Worm (Caenorhabditis elegans): ENCODE results near the gene F10C1.23.

The F10C1.23 gene

DNA sequence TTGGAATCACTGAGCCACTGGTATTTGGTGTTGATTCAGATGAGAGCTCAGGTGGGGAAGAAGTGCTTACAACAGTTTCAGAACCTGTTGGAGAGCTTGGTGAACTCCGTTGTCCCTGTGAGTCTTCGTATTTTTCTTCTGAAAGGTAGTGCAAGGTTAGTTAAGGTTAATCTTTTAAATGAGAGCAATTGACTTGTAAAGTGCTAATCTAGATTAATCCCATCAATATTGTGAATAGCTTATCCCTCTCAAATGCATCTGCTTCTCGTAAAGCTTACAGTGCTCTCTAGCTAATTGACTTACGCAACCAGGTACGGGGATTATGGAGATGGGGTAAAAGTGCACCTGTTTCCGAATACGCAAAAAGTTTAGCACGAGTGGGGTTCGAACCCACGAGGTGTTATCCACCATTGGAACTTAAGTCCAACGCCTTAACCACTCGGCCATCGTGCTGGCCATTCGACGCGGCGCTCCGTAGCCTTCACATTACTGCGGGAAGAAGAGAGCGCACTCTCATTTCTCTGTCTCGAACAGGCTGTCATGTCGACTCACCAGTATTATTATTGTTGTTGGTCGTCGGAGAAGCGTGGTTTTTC lies 14.8 kb downstream of the F10C1.23 start (continued):
- TF ChIP-seq unc-130 (GFP tag; optimal IDR thresholded peaks at IDR 0.05), result no peak
- 0 out of 2 replicates have a peak, but pooled peaks have one; percentile 57 for TF ChIP-seq Y53G8AR.9 (GFP tag; conservative IDR thresholded peaks at IDR 0.05)
- peak; percentile 58 for TF ChIP-seq nhr-90 (tag; optimal IDR thresholded peaks at IDR 0.05)
- peak; percentile 12 for TF ChIP-seq F52B5.7 (tag; optimal IDR thresholded peaks at IDR 0.05)
- peak; percentile 56; the same call in 1 of the 2 replicates for TF ChIP-seq Y53F4B.3 (GFP tag; IDR thresholded peaks at IDR 0.05)
- TF ChIP-seq nfya-2 (GFP tag; IDR thresholded peaks at IDR 0.05), result no peak
- no peak for TF ChIP-seq ccch-3 (GFP tag; optimal IDR thresholded peaks at IDR 0.05)
- TF ChIP-seq tlf-1 (GFP tag; optimal IDR thresholded peaks at IDR 0.05), result peak; percentile 7
- TF ChIP-seq ztf-28 (GFP tag; IDR thresholded peaks at IDR 0.05), result 0 out of 2 replicates have a peak, but pooled peaks have one; percentile 50
- TF ChIP-seq sea-2 (GFP tag; IDR thresholded peaks at IDR 0.05), result no peak
- TF ChIP-seq snpc-4 (GFP tag; optimal IDR thresholded peaks at IDR 0.05), result no peak
- TF ChIP-seq snpc-4 (tag; optimal IDR thresholded peaks at IDR 0.05), result peak in 3 of 4 experiments; percentile 0 to 70 (median 62)
- 0 out of 2 replicates have a peak, but pooled peaks have one; percentile 13 for TF ChIP-seq F33H1.4 (GFP tag; IDR thresholded peaks at IDR 0.05)
- TF ChIP-seq egl-44 (GFP tag; IDR thresholded peaks at IDR 0.05), result 0 out of 2 replicates have a peak, but pooled peaks have one; percentile 40
- TF ChIP-seq ceh-79 (tag; optimal IDR thresholded peaks at IDR 0.05), result no peak
- no peak for TF ChIP-seq hsf-1 (GFP tag; IDR thresholded peaks at IDR 0.05)
- TF ChIP-seq hlh-12 (tag; optimal IDR thresholded peaks at IDR 0.05), result no peak
- TF ChIP-seq rpc-1 (optimal IDR thresholded peaks at IDR 0.05), result peak; percentile 64
- TF ChIP-seq rpc-1 (tag; optimal IDR thresholded peaks at IDR 0.05), result peak; percentile 81
- no peak for TF ChIP-seq Y95B8A.8 (GFP tag; IDR thresholded peaks at IDR 0.05)
- no peak for TF ChIP-seq ceh-58 (GFP tag; IDR thresholded peaks at IDR 0.05)
- no peak for TF ChIP-seq nfya-1 (tag; optimal IDR thresholded peaks at IDR 0.05; ENCODE audit: borderline replicate concordance, insufficient read depth)
- no peak for TF ChIP-seq ceh-91 (GFP tag; IDR thresholded peaks at IDR 0.05)
- TF ChIP-seq ceh-40 (GFP tag; IDR thresholded peaks at IDR 0.05), result no peak
- TF ChIP-seq Y79H2A.3 (GFP tag; conservative IDR thresholded peaks at IDR 0.05), result peak; percentile 47; the same call in 1 of the 2 replicates
- TF ChIP-seq cebp-2 (GFP tag; IDR thresholded peaks at IDR 0.05), result no peak
- no peak for TF ChIP-seq dpff-1 (tag; optimal IDR thresholded peaks at IDR 0.05)
- TF ChIP-seq atf-7 (tag; optimal IDR thresholded peaks at IDR 0.05), result peak; percentile 6
- TF ChIP-seq madf-10 (tag; optimal IDR thresholded peaks at IDR 0.05), result peak; percentile 25
- TF ChIP-seq rec-8 (tag; optimal IDR thresholded peaks at IDR 0.05), result peak; percentile 16 to 63
- no peak for TF ChIP-seq bed-2 (GFP tag; IDR thresholded peaks at IDR 0.05)
- TF ChIP-seq nhr-27 (tag; optimal IDR thresholded peaks at IDR 0.05), result no peak
- TF ChIP-seq let-607 (tag; optimal IDR thresholded peaks at IDR 0.05), result no peak
- TF ChIP-seq C17E4.6 (GFP tag; IDR thresholded peaks at IDR 0.05), result no peak
- peak; percentile 86 for TF ChIP-seq lin-26 (GFP tag; IDR thresholded peaks at IDR 0.05)
- TF ChIP-seq xnd-1 (tag; optimal IDR thresholded peaks at IDR 0.05), result no peak
- TF ChIP-seq F37B4.10 (GFP tag; IDR thresholded peaks at IDR 0.05), result no peak
- TF ChIP-seq mcd-1 (GFP tag; IDR thresholded peaks at IDR 0.05), result peak; percentile 38; the same call in 1 of the 2 replicates

ce11 chrII:5774120-5774519 lies 16.3 kb downstream of the F10C1.23 start, which contains the start of the genes dmd-5 and F10C1.1:
Gene dmd-5, minus strand, starts transcription at chrII:5774220.
Gene F10C1.1, plus strand, starts transcription at chrII:5774229.
- TF ChIP-seq repo-1 (tag; optimal IDR thresholded peaks at IDR 0.05) (no peak), tlf-1 (GFP tag; optimal IDR thresholded peaks at IDR 0.05) (no peak), zim-3 (tag; optimal IDR thresholded peaks at IDR 0.05) (no peak), bed-1 (GFP tag; IDR thresholded peaks at IDR 0.05) (no peak), aptf-2 (GFP tag; conservative IDR thresholded peaks at IDR 0.05) (no peak), pbrm-1 (GFP tag; IDR thresholded peaks at IDR 0.05) (no peak), attf-6 (GFP tag; IDR thresholded peaks at IDR 0.05) (no peak), lin-35 (GFP tag; optimal IDR thresholded peaks at IDR 0.05) (no peak), dox-1 (GFP tag; IDR thresholded peaks at IDR 0.05) (no peak), nhr-80 (tag; optimal IDR thresholded peaks at IDR 0.05) (no peak), F52B5.7 (tag; optimal IDR thresholded peaks at IDR 0.05) (no peak), lsy-27 (tag; optimal IDR thresholded peaks at IDR 0.05; ENCODE audit: borderline replicate concordance, insufficient read depth) (no peak), unc-62 (GFP tag; optimal IDR thresholded peaks at IDR 0.05) (no peak), hmg-20 (GFP tag; IDR thresholded peaks at IDR 0.05) (no peak), nhr-27 (tag; optimal IDR thresholded peaks at IDR 0.05) (no peak)

Measured in whole organism, young adult.